Fruit fly (Drosophila melanogaster) whole organism, prepupa: ENCODE measurements around the gene CG46458.

Source experiments
- Blimp-1 ChIP-seq: fragments of 200-800 bp; sonication (Bioruptor generic); optimal IDR thresholded peaks from 3 replicates; lab custom pipeline; 2017; ENCODE audit warnings: missing biosample characterization, missing genetic modification characterization, mild to moderate bottlenecking, moderate library complexity, missing genetic modification reagents
- CG10631 ChIP-seq: fragments of 200-800 bp; sonication (Bioruptor generic); optimal IDR thresholded peaks from 2 replicates; lab custom pipeline; 2016; ENCODE audit warnings: missing biosample characterization, missing genetic modification characterization
- CG11762 ChIP-seq: fragments of 200-800 bp; sonication (Bioruptor generic); optimal IDR thresholded peaks from 3 replicates; lab custom pipeline; 2016; ENCODE audit warnings: missing biosample characterization, missing genetic modification characterization; ENCODE audit not compliant: insufficient read depth
- CG11902 ChIP-seq: fragments of 200-800 bp; sonication (Bioruptor generic); optimal IDR thresholded peaks from 3 replicates; lab custom pipeline; 2016; ENCODE audit warnings: missing biosample characterization, missing genetic modification characterization
- CG15336 ChIP-seq: fragments of 200-800 bp; sonication (Bioruptor generic); IDR thresholded peaks from 2 replicates; pipeline ENCODE4 v1.3.6; 2022; ENCODE audit warnings: missing biosample characterization, missing genetic modification characterization
- CG3032 ChIP-seq: fragments of 200-800 bp; optimal IDR thresholded peaks from 2 replicates; lab custom pipeline; 2019; ENCODE audit warnings: missing biosample characterization, mild to moderate bottlenecking, missing genetic modification characterization, moderate library complexity
- CG32006 ChIP-seq: fragments of 200-800 bp; sonication (Bioruptor generic); optimal IDR thresholded peaks from 3 replicates; lab custom pipeline; 2017; ENCODE audit warnings: missing biosample characterization, mild to moderate bottlenecking, missing genetic modification characterization
- CG34406 ChIP-seq: fragments of 200-800 bp; sonication (Bioruptor generic); optimal IDR thresholded peaks from 3 replicates; lab custom pipeline; 2016; ENCODE audit warnings: missing biosample characterization, missing genetic modification characterization
- CG3919 ChIP-seq: fragments of 200-800 bp; sonication (Bioruptor generic); optimal IDR thresholded peaks from 3 replicates; lab custom pipeline; 2016; ENCODE audit warnings: missing biosample characterization, missing genetic modification characterization
- CG4318 ChIP-seq: fragments of 200-800 bp; sonication (Bioruptor generic); optimal IDR thresholded peaks from 3 replicates; lab custom pipeline; 2017; ENCODE audit warnings: missing biosample characterization, mild to moderate bottlenecking, missing genetic modification characterization
- CG6163 ChIP-seq: fragments of 200-800 bp; sonication (Bioruptor generic); IDR thresholded peaks from 3 replicates; pipeline ENCODE4 v1.3.6; 2022; ENCODE audit warnings: missing biosample characterization, missing genetic modification characterization
- CG6276 ChIP-seq: fragments of 200-800 bp; sonication (Bioruptor generic); optimal IDR thresholded peaks from 2 replicates; lab custom pipeline; 2017; ENCODE audit warnings: missing biosample characterization, mild to moderate bottlenecking, missing genetic modification characterization
- CG6792 ChIP-seq: fragments of 200-800 bp; sonication (Bioruptor generic); optimal IDR thresholded peaks from 3 replicates; lab custom pipeline; 2016; ENCODE audit warnings: missing biosample characterization, missing genetic modification characterization
- CG6808 ChIP-seq: fragments of 200-800 bp; sonication (Bioruptor generic); optimal IDR thresholded peaks from 3 replicates; lab custom pipeline; 2017; ENCODE audit warnings: missing biosample characterization, missing genetic modification characterization, mild to moderate bottlenecking, moderate library complexity, missing genetic modification reagents
- CG7368 ChIP-seq: fragments of 200-800 bp; sonication (Bioruptor generic); optimal IDR thresholded peaks from 3 replicates; lab custom pipeline; 2016; ENCODE audit warnings: missing biosample characterization, missing genetic modification characterization
- CG8119 ChIP-seq: fragments of 200-800 bp; sonication (Bioruptor generic); IDR thresholded peaks from 3 replicates; pipeline ENCODE4 v1.3.6; 2022; ENCODE audit warnings: missing biosample characterization, missing genetic modification characterization
- CG8319 ChIP-seq: fragments of 200-800 bp; sonication (Bioruptor generic); optimal IDR thresholded peaks from 3 replicates; lab custom pipeline; 2016; ENCODE audit warnings: missing biosample characterization, missing genetic modification characterization
- CG8632 ChIP-seq: fragments of 200-800 bp; sonication (Bioruptor generic); optimal IDR thresholded peaks from 3 replicates; lab custom pipeline; 2016; ENCODE audit warnings: missing biosample characterization, missing genetic modification characterization
- Eip78C ChIP-seq: fragments of 200-800 bp; sonication (Bioruptor generic); peaks from one replicate; lab custom pipeline; 2016; ENCODE audit warnings: missing biosample characterization, missing genetic modification characterization
- Ets96B ChIP-seq: fragments of 200-800 bp; optimal IDR thresholded peaks from 2 replicates; lab custom pipeline; 2019; ENCODE audit warnings: missing biosample characterization, mild to moderate bottlenecking, missing genetic modification characterization, moderate library complexity
- Hr4 ChIP-seq: fragments of 200-800 bp; sonication (Bioruptor generic); optimal IDR thresholded peaks from 3 replicates; lab custom pipeline; 2016; ENCODE audit warnings: missing biosample characterization, missing genetic modification characterization
- Lpt ChIP-seq: fragments of 200-800 bp; sonication (Bioruptor generic); optimal IDR thresholded peaks from 3 replicates; lab custom pipeline; 2016; ENCODE audit warnings: missing biosample characterization, missing genetic modification characterization
- Met ChIP-seq: fragments of 200-800 bp; sonication (Bioruptor generic); optimal IDR thresholded peaks from 3 replicates; lab custom pipeline; 2016; ENCODE audit warnings: missing biosample characterization, missing genetic modification characterization
- OdsH ChIP-seq: fragments of 200-800 bp; sonication (Bioruptor generic); optimal IDR thresholded peaks from 3 replicates; lab custom pipeline; 2016; ENCODE audit warnings: missing biosample characterization, missing genetic modification characterization
- Smox ChIP-seq: fragments of 200-800 bp; sonication (Bioruptor generic); optimal IDR thresholded peaks from 3 replicates; lab custom pipeline; 2016; ENCODE audit warnings: missing biosample characterization, missing genetic modification characterization
- Sox102F ChIP-seq: fragments of 200-800 bp; sonication (Bioruptor generic); optimal IDR thresholded peaks from 2 replicates; lab custom pipeline; 2016; ENCODE audit warnings: missing biosample characterization, mild to moderate bottlenecking, missing genetic modification characterization
- Sox14 ChIP-seq: fragments of 200-800 bp; sonication (Bioruptor generic); optimal IDR thresholded peaks from 3 replicates; lab custom pipeline; 2016; ENCODE audit warnings: missing biosample characterization, missing genetic modification characterization
- achi ChIP-seq: fragments of 200-800 bp; sonication (Bioruptor generic); optimal IDR thresholded peaks from 3 replicates; lab custom pipeline; 2016; ENCODE audit warnings: missing biosample characterization, missing genetic modification characterization
- acj6 ChIP-seq: fragments of 200-800 bp; sonication (Bioruptor generic); optimal IDR thresholded peaks from 3 replicates; lab custom pipeline; 2016; ENCODE audit warnings: missing biosample characterization, missing genetic modification characterization
- cyc ChIP-seq: fragments of 200-800 bp; sonication (Bioruptor generic); optimal IDR thresholded peaks from 3 replicates; lab custom pipeline; 2016; ENCODE audit warnings: missing biosample characterization, missing genetic modification characterization
- dac ChIP-seq: fragments of 200-800 bp; sonication (Bioruptor generic); optimal IDR thresholded peaks from 2 replicates; lab custom pipeline; 2017; ENCODE audit warnings: missing biosample characterization, mild to moderate bottlenecking, missing genetic modification characterization
- dsx ChIP-seq: fragments of 200-800 bp; optimal IDR thresholded peaks from 3 replicates; lab custom pipeline; 2019; ENCODE audit warnings: missing biosample characterization, mild to moderate bottlenecking, missing genetic modification characterization, moderate library complexity; ENCODE audit not compliant: poor library complexity, severe bottlenecking
- eg ChIP-seq: fragments of 200-800 bp; sonication (Bioruptor generic); IDR thresholded peaks from 3 replicates; pipeline ENCODE4 v1.3.6; 2022; ENCODE audit warnings: missing biosample characterization, missing genetic modification characterization
- esn ChIP-seq: fragments of 200-800 bp; sonication (Bioruptor generic); optimal IDR thresholded peaks from 2 replicates; lab custom pipeline; 2016; ENCODE audit warnings: missing biosample characterization, mild to moderate bottlenecking, missing genetic modification characterization, moderate library complexity
- fd59A ChIP-seq: fragments of 200-800 bp; sonication (Bioruptor generic); optimal IDR thresholded peaks from 2 replicates; lab custom pipeline; 2017; ENCODE audit warnings: missing biosample characterization, mild to moderate bottlenecking, missing genetic modification characterization, missing genetic modification reagents
- fd85E ChIP-seq: fragments of 200-800 bp; sonication (Bioruptor generic); optimal IDR thresholded peaks from 3 replicates; lab custom pipeline; 2016; ENCODE audit warnings: missing biosample characterization, missing genetic modification characterization
- lz ChIP-seq: fragments of 200-800 bp; sonication (Bioruptor generic); optimal IDR thresholded peaks from 3 replicates; lab custom pipeline; 2016; ENCODE audit warnings: missing biosample characterization, missing genetic modification characterization
- net ChIP-seq: fragments of 200-800 bp; sonication (Bioruptor generic); optimal IDR thresholded peaks from 3 replicates; lab custom pipeline; 2016; ENCODE audit warnings: missing biosample characterization, missing genetic modification characterization
- pdm3 ChIP-seq: fragments of 200-800 bp; sonication (Bioruptor generic); optimal IDR thresholded peaks from 3 replicates; lab custom pipeline; 2016; ENCODE audit warnings: missing biosample characterization, missing genetic modification characterization
- salr ChIP-seq, 2 experiments: fragments of 200-800 bp; sonication (Bioruptor generic); optimal IDR thresholded peaks; 3 replicates each; lab custom pipeline; 2016 to 2018; ENCODE audit warnings: missing biosample characterization in 2 of 2, missing genetic modification characterization in 2 of 2, mild to moderate bottlenecking in 1 of 2
- ss ChIP-seq, 2 experiments: fragments of 200-800 bp; sonication (Bioruptor generic); optimal IDR thresholded peaks; 2 replicates in 1 of 2; 3 replicates in 1 of 2; lab custom pipeline; 2017 to 2018; ENCODE audit warnings: mild to moderate bottlenecking in 2 of 2, missing biosample characterization in 2 of 2, missing genetic modification characterization in 2 of 2, moderate library complexity in 1 of 2
- svp ChIP-seq: fragments of 200-800 bp; sonication (Bioruptor generic); peaks from one replicate; lab custom pipeline; 2016; ENCODE audit warnings: missing biosample characterization, missing genetic modification characterization

Gene CG46458

dm6 chr3R:6908105-6908504, 50.1 kb downstream of the CG46458 start:
- TF ChIP-seq CG11902 (GFP tag; lab: Kevin White, UChicago) = no peak
- TF ChIP-seq svp (GFP tag; lab: Kevin White, UChicago) = peak; percentile 59
- no peak for TF ChIP-seq CG15336 (GFP tag; lab: Robert Waterston, UW)
- TF ChIP-seq CG8319 = no peak
- TF ChIP-seq Sox14 (GFP tag; lab: Kevin White, UChicago) = no peak
- no peak for TF ChIP-seq fd59A (GFP tag; lab: Kevin White, UChicago)

DNA sequence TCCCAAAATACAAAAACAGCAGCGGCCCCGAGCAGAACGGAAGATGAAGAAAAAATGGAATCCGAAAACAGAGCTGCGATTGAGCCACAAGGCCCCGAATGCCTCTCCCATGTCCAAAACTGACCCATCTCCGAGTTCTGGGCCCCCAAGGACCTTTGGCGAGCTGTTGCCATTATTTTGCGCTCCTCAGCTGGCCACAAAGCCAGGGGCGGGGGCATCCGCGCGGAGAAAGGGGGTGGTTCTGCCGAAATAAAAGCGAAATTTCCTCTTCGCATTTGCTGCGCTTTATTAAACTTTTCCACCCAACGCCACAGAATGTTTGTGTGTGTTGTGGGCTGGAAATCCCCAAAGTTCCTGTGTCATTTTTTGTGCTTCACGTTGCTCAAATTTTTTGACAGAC, 53.9 kb downstream of the CG46458 start:
- TF ChIP-seq Lpt (GFP tag; lab: Kevin White, UChicago) (no peak), Eip78C (GFP tag; lab: Kevin White, UChicago) (no peak), Sox102F (GFP tag; lab: Kevin White, UChicago) (no peak), CG8319 (no peak), CG6163 (no peak), OdsH (GFP tag; lab: Kevin White, UChicago) (no peak), Hr4 (no peak), eg (no peak)

DNA sequence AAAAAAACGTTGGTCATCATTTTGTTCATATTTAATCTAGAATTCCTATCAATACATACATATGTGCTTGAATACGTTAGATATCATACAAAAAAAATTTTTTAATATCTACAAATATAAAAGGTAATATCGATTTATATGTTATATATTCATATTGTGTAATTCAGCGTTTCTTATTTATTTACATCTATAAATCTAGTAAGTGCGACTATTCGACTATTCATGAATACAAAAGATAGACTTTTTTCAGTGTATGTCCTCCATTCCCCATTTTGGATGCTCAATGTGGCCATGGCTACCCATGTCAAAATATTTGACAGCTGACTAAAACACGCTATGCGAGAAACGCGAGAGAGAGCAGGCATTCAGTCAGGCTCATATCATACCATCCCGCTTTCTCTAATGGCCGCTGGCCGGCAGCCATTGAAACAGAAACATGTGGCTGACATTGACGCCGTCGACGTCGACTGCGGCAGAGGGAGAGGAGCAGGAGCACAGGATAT, 54.8 kb downstream of the CG46458 start:
- TF ChIP-seq acj6 (GFP tag; lab: Kevin White, UChicago) (peak; percentile 30), dac (GFP tag; lab: Kevin White, UChicago) (no peak), Blimp-1 (GFP tag; lab: Kevin White, UChicago) (no peak), CG4318 (GFP tag; lab: Kevin White, UChicago) (peak; percentile 7), salr (GFP tag; optimal IDR thresholded peaks at IDR 0.05; lab: Kevin White, UChicago) (peak in 1 of 2 experiments; percentile 35), achi (peak; percentile 51), CG6276 (peak; percentile 8), ss (GFP tag; optimal IDR thresholded peaks at IDR 0.05; lab: Kevin White, UChicago) (peak; percentile 25 to 30), OdsH (GFP tag; lab: Kevin White, UChicago) (peak; percentile 10), Met (GFP tag; lab: Kevin White, UChicago) (peak; percentile 35), CG32006 (GFP tag; lab: Kevin White, UChicago) (peak; percentile 53), eg (0 out of 3 replicates have a peak, but pooled peaks have one; percentile 50), Eip78C (GFP tag; lab: Kevin White, UChicago) (peak; percentile 75), svp (GFP tag; lab: Kevin White, UChicago) (peak; percentile 70), cyc (GFP tag; lab: Kevin White, UChicago) (peak; percentile 19), esn (GFP tag; lab: Kevin White, UChicago) (peak; percentile 40), CG6792 (peak; percentile 21), dsx (GFP tag; lab: Kevin White, UChicago) (no peak), CG6808 (GFP tag; lab: Kevin White, UChicago) (peak; percentile 11), CG15336 (GFP tag; lab: Robert Waterston, UW) (peak; percentile 48; the same call in 1 of the 2 replicates), Ets96B (peak; percentile 54), Lpt (GFP tag; lab: Kevin White, UChicago) (no peak), CG8119 (GFP tag; lab: Robert Waterston, UW) (peak; percentile 63; the same call in 1 of the 3 replicates), Hr4 (peak; percentile 4), CG34406 (GFP tag; lab: Kevin White, UChicago) (peak; percentile 56), CG11902 (GFP tag; lab: Kevin White, UChicago) (peak; percentile 16), fd59A (GFP tag; lab: Kevin White, UChicago) (no peak), CG3032 (tag; lab: Kevin White, UChicago) (peak; percentile 56), CG7368 (no peak), CG11762 (GFP tag; lab: Kevin White, UChicago) (peak; percentile 22), Sox102F (GFP tag; lab: Kevin White, UChicago) (no peak), CG10631 (GFP tag; lab: Kevin White, UChicago) (peak; percentile 44), pdm3 (GFP tag; lab: Kevin White, UChicago) (peak; percentile 7), Smox (peak; percentile 32), CG8319 (no peak), CG8632 (GFP tag; lab: Kevin White, UChicago) (peak; percentile 30), CG3919 (GFP tag; lab: Kevin White, UChicago) (peak; percentile 44), fd85E (GFP tag; lab: Kevin White, UChicago) (no peak), CG6163 (no peak), net (GFP tag; lab: Kevin White, UChicago) (peak; percentile 13), lz (GFP tag; lab: Kevin White, UChicago) (no peak)
